Worm (Caenorhabditis elegans) whole organism, late embryonic: Measurements from ENCODE around the gene math-19.
"Not testable (repeated sequence)": the region's sequence is repeated elsewhere in the genome, so short reads cannot be mapped to it uniquely, and the experiment has no call there.

ENCODE experiments used
- C08G9.2 ChIP-seq: sonication (generic microtip); optimal IDR thresholded peaks from 2 replicates; lab custom pipeline; 2016; ENCODE audit warnings: mild to moderate bottlenecking, missing genetic modification characterization, moderate library complexity, missing compliant biosample characterization
- C38D4.7 ChIP-seq: fragments of 200-800 bp; sonication (Bioruptor generic); optimal IDR thresholded peaks from 2 replicates; lab custom pipeline; 2018; ENCODE audit warnings: mild to moderate bottlenecking, missing genetic modification characterization, moderate library complexity, missing compliant biosample characterization
- F13H6.1 ChIP-seq: sonication (generic microtip); optimal IDR thresholded peaks from 2 replicates; lab custom pipeline; 2016; ENCODE audit warnings: missing genetic modification characterization, missing compliant biosample characterization
- K09A11.1 ChIP-seq: sonication (generic microtip); optimal IDR thresholded peaks from 2 replicates; lab custom pipeline; 2017; ENCODE audit warnings: antibody characterized with exemption, mild to moderate bottlenecking, missing genetic modification characterization, missing compliant biosample characterization; ENCODE audit not compliant: insufficient read depth
- T23F11.4 ChIP-seq: fragments of 200-800 bp; sonication (Bioruptor generic); optimal IDR thresholded peaks from 2 replicates; lab custom pipeline; 2018; ENCODE audit warnings: mild to moderate bottlenecking, missing genetic modification characterization, missing compliant biosample characterization
- ahr-1 ChIP-seq: sonication (generic microtip); optimal IDR thresholded peaks from 2 replicates; lab custom pipeline; 2016; ENCODE audit warnings: missing genetic modification characterization, missing compliant biosample characterization
- ceh-19 ChIP-seq: fragments of 200-800 bp; sonication (Bioruptor generic); optimal IDR thresholded peaks from 2 replicates; lab custom pipeline; 2018; ENCODE audit warnings: mild to moderate bottlenecking, missing genetic modification characterization, missing compliant biosample characterization
- ceh-2 ChIP-seq: sonication (generic microtip); optimal IDR thresholded peaks from 2 replicates; lab custom pipeline; 2016; ENCODE audit warnings: missing genotype, missing genetic modification characterization, missing compliant biosample characterization
- ceh-24 ChIP-seq: sonication (generic microtip); optimal IDR thresholded peaks from 2 replicates; lab custom pipeline; 2016; ENCODE audit warnings: mild to moderate bottlenecking, missing genetic modification characterization, missing compliant biosample characterization
- ceh-31 ChIP-seq: sonication (generic microtip); optimal IDR thresholded peaks from 2 replicates; lab custom pipeline; 2016; ENCODE audit warnings: missing genetic modification characterization, missing compliant biosample characterization
- ceh-34 ChIP-seq: sonication (generic microtip); optimal IDR thresholded peaks from 2 replicates; lab custom pipeline; 2016; ENCODE audit warnings: mild to moderate bottlenecking, missing genetic modification characterization, missing compliant biosample characterization
- ceh-45 ChIP-seq: fragments of 200-800 bp; sonication (Bioruptor generic); IDR thresholded peaks from 2 replicates; pipeline ENCODE4 v1.3.6; 2022; ENCODE audit warnings: missing genetic modification reagents, missing genetic modification characterization, missing compliant biosample characterization
- ceh-48 ChIP-seq: sonication (generic microtip); optimal IDR thresholded peaks from 2 replicates; lab custom pipeline; 2016; ENCODE audit warnings: missing genetic modification characterization, inconsistent platforms, missing compliant biosample characterization
- ceh-6 ChIP-seq: fragments of 200-800 bp; sonication (Bioruptor generic); optimal IDR thresholded peaks from 2 replicates; lab custom pipeline; 2018; ENCODE audit warnings: mild to moderate bottlenecking, missing genetic modification characterization, missing compliant biosample characterization
- ets-4 ChIP-seq: sonication (generic microtip); optimal IDR thresholded peaks from 2 replicates; lab custom pipeline; 2016; ENCODE audit warnings: missing genetic modification characterization, missing compliant biosample characterization
- eyg-1 ChIP-seq: sonication (generic microtip); optimal IDR thresholded peaks from 2 replicates; lab custom pipeline; 2016; ENCODE audit warnings: missing genotype, missing genetic modification characterization, missing compliant biosample characterization
- fax-1 ChIP-seq: sonication (generic microtip); optimal IDR thresholded peaks from 2 replicates; lab custom pipeline; 2016; ENCODE audit warnings: missing genotype, missing genetic modification characterization, missing compliant biosample characterization
- gmeb-2 ChIP-seq: sonication (generic microtip); optimal IDR thresholded peaks from 2 replicates; lab custom pipeline; 2016; ENCODE audit warnings: missing genetic modification characterization, inconsistent platforms, missing compliant biosample characterization
- hlh-13 ChIP-seq: fragments of 200-800 bp; sonication (Bioruptor generic); optimal IDR thresholded peaks from 2 replicates; lab custom pipeline; 2018; ENCODE audit warnings: mild to moderate bottlenecking, missing genetic modification characterization, missing compliant biosample characterization
- hlh-15 ChIP-seq: sonication (generic microtip); optimal IDR thresholded peaks from 2 replicates; lab custom pipeline; 2016; ENCODE audit warnings: missing genetic modification characterization, missing compliant biosample characterization
- hlh-30 ChIP-seq: sonication (generic microtip); optimal IDR thresholded peaks from 2 replicates; lab custom pipeline; 2017; ENCODE audit warnings: antibody characterized with exemption, missing genetic modification characterization, missing compliant biosample characterization; ENCODE audit not compliant: insufficient read depth
- hlh-6 ChIP-seq: sonication (generic microtip); optimal IDR thresholded peaks from 2 replicates; lab custom pipeline; 2016; ENCODE audit warnings: missing genotype, missing genetic modification characterization, missing compliant biosample characterization
- lim-6 ChIP-seq: sonication (generic microtip); optimal IDR thresholded peaks from 2 replicates; lab custom pipeline; 2016; ENCODE audit warnings: missing genetic modification characterization, missing compliant biosample characterization
- nfya-1 ChIP-seq: sonication (generic microtip); optimal IDR thresholded peaks from 2 replicates; lab custom pipeline; 2017; ENCODE audit warnings: missing genetic modification characterization, mild to moderate bottlenecking, missing compliant biosample characterization, antibody characterized with exemption, moderate library complexity
- nhr-232 ChIP-seq: sonication (generic microtip); optimal IDR thresholded peaks from 2 replicates; lab custom pipeline; 2016; ENCODE audit warnings: missing genetic modification characterization, missing compliant biosample characterization
- npax-4 ChIP-seq: sonication (generic microtip); optimal IDR thresholded peaks from 2 replicates; lab custom pipeline; 2016; ENCODE audit warnings: missing genetic modification characterization, missing compliant biosample characterization
- odd-2 ChIP-seq: sonication (generic microtip); optimal IDR thresholded peaks from 2 replicates; lab custom pipeline; 2017; ENCODE audit warnings: antibody characterized with exemption, mild to moderate bottlenecking, missing genetic modification characterization, missing compliant biosample characterization
- pax-1 ChIP-seq: fragments of 150-350 bp; optimal IDR thresholded peaks from 2 replicates; lab custom pipeline; 2014; ENCODE audit warnings: missing biosample characterization, missing genetic modification characterization
- pha-2 ChIP-seq: sonication (generic microtip); optimal IDR thresholded peaks from 2 replicates; lab custom pipeline; 2017; ENCODE audit warnings: mild to moderate bottlenecking, missing genetic modification characterization, missing compliant biosample characterization
- pha-4 ChIP-seq: fragments of 150-350 bp; optimal IDR thresholded peaks from 2 replicates; lab custom pipeline; 2018; ENCODE audit warnings: missing biosample characterization, missing genetic modification reagents, missing genetic modification characterization
- pqm-1 ChIP-seq: sonication (generic microtip); optimal IDR thresholded peaks from 2 replicates; lab custom pipeline; 2016; ENCODE audit warnings: missing genetic modification characterization, missing compliant biosample characterization
- rnt-1 ChIP-seq: sonication (generic microtip); optimal IDR thresholded peaks from 2 replicates; lab custom pipeline; 2016; ENCODE audit warnings: missing genetic modification characterization, missing compliant biosample characterization
- sox-2 ChIP-seq: fragments of 200-800 bp; sonication (Bioruptor generic); IDR thresholded peaks from 2 replicates; pipeline ENCODE4 v1.3.6; 2022; ENCODE audit warnings: missing genetic modification reagents, missing genetic modification characterization, missing compliant biosample characterization
- tbx-2 ChIP-seq: sonication (generic microtip); optimal IDR thresholded peaks from 2 replicates; lab custom pipeline; 2016; ENCODE audit warnings: missing genetic modification characterization, missing compliant biosample characterization
- tbx-7 ChIP-seq: sonication (generic microtip); optimal IDR thresholded peaks from 2 replicates; lab custom pipeline; 2016; ENCODE audit warnings: missing genotype, missing genetic modification characterization, missing compliant biosample characterization
- unc-3 ChIP-seq, 2 experiments: fragments of 200-800 bp in 1 of 2; sonication (Bioruptor generic) in 1 of 2; sonication (generic microtip) in 1 of 2; conservative IDR thresholded peaks in 1 of 2; optimal IDR thresholded peaks in 1 of 2; 2 replicates each; pipeline versions ENCODE4 v1.3.6 to Lab custom; 2016 to 2022; ENCODE audit warnings: missing compliant biosample characterization in 2 of 2, missing genetic modification characterization in 2 of 2, missing genetic modification reagents in 1 of 2
- unc-42 ChIP-seq: sonication (generic microtip); optimal IDR thresholded peaks from 2 replicates; lab custom pipeline; 2016; ENCODE audit warnings: missing genotype, missing genetic modification characterization, missing compliant biosample characterization
- unc-86 ChIP-seq: sonication (generic microtip); optimal IDR thresholded peaks from 2 replicates; lab custom pipeline; 2016; ENCODE audit warnings: missing genetic modification characterization, missing compliant biosample characterization
- ztf-16 ChIP-seq: sonication (generic microtip); optimal IDR thresholded peaks from 2 replicates; lab custom pipeline; 2017; ENCODE audit warnings: missing genetic modification characterization, missing compliant biosample characterization

math-19 gene

DNA sequence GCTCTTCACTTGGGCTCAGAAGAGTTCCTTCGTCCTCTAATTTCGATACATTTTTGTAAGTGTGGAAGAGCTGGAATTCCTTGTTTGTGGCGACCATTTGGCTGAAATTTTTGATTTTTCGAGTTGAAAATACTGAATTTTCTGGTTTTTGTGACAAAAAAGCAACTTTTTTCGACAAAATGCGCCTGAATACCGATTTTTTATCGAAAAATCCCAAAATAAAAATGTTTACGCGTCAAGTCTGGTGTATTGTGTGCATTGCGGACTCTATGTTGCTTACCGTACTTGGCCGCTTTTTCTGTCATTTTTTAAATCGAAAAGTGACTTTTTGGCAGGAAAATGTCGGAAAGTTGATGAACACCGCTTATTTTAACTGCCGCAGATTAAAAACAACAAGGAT is 31.7 kb downstream of the math-19 start, which contains the start of gene bath-3:
bath-3 (minus strand) TSS at position 101 of the 400 bp plus-strand sequence.
- TF ChIP-seq hlh-13 = no peak
- TF ChIP-seq C38D4.7 (GFP tag; lab: Kevin White, UChicago) = no peak
- no peak for TF ChIP-seq tbx-7 (tag; lab: Kevin White, UChicago)
- no peak for TF ChIP-seq ceh-48 (tag; lab: Kevin White, UChicago)
- no peak for TF ChIP-seq unc-42 (tag; lab: Kevin White, UChicago)
- no peak for TF ChIP-seq pqm-1 (tag; lab: Kevin White, UChicago)
- no peak for TF ChIP-seq ceh-6 (GFP tag; lab: Kevin White, UChicago)
- no peak for TF ChIP-seq npax-4 (tag; lab: Kevin White, UChicago)
- no peak for TF ChIP-seq hlh-6
- no peak for TF ChIP-seq sox-2 (GFP tag; lab: Robert Waterston, UW)
- TF ChIP-seq ahr-1 (tag; lab: Kevin White, UChicago) = no peak
- TF ChIP-seq rnt-1 = no peak
- TF ChIP-seq T23F11.4 (GFP tag; lab: Kevin White, UChicago) = no peak
- TF ChIP-seq ceh-34 (tag; lab: Kevin White, UChicago) = no peak
- TF ChIP-seq ceh-19 (GFP tag; lab: Kevin White, UChicago) = no peak
- TF ChIP-seq pha-2 (tag; lab: Kevin White, UChicago) = no peak
- TF ChIP-seq K09A11.1 (tag; lab: Kevin White, UChicago) = no peak
- no peak for TF ChIP-seq unc-3 (GFP tag; conservative IDR thresholded peaks at IDR 0.05; lab: Robert Waterston, UW)
- TF ChIP-seq unc-3 (tag; optimal IDR thresholded peaks at IDR 0.05; lab: Kevin White, UChicago) = no peak
- TF ChIP-seq hlh-15 (tag; lab: Kevin White, UChicago) = no peak
- TF ChIP-seq, all 69 proteins: peak for 0

DNA sequence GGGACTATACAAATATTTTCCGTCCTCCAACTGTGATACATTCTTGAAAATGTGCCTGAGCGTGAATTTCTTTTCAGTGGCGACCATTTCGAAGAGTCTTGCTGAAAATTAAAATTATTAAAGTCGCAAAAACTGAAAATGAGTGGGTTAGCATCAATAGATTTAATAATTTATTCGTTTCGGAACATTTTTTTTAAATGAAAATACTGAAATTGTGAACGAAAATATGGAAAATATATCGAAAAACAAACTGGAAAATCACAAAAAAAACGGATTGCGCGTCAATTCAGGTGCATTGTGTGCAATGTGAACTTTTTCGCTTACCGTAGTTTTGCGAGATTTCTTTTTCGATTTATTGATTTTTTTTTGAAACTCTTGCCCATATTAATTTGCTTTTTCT is 33.2 kb downstream of the math-19 start, which contains the start of gene bath-5:
bath-5 (minus strand) TSS at position 101 of the 400 bp plus-strand sequence.
- TF ChIP-seq sox-2 (GFP tag; lab: Robert Waterston, UW) = no peak
- TF ChIP-seq ceh-48 (tag; lab: Kevin White, UChicago) = no peak
- TF ChIP-seq odd-2 (tag; lab: Kevin White, UChicago) = no peak
- TF ChIP-seq hlh-13 = no peak
- TF ChIP-seq tbx-2 (tag; lab: Kevin White, UChicago) = no peak
- TF ChIP-seq K09A11.1 (tag; lab: Kevin White, UChicago) = no peak
- TF ChIP-seq pha-4 = no peak
- TF ChIP-seq fax-1 (tag; lab: Kevin White, UChicago) = no peak
- TF ChIP-seq hlh-30 = no peak
- TF ChIP-seq ets-4 (tag; lab: Kevin White, UChicago) = no peak
- TF ChIP-seq ztf-16 (tag; lab: Kevin White, UChicago) = no peak
- TF ChIP-seq F13H6.1 (tag; lab: Kevin White, UChicago) = no peak
- TF ChIP-seq nfya-1 (tag; lab: Kevin White, UChicago) = no peak
- TF ChIP-seq npax-4 (tag; lab: Kevin White, UChicago) = no peak
- no peak for TF ChIP-seq unc-86 (tag; lab: Kevin White, UChicago)
- TF ChIP-seq gmeb-2 (tag; lab: Kevin White, UChicago) = no peak
- TF ChIP-seq eyg-1 (tag; lab: Kevin White, UChicago) = no peak
- no peak for TF ChIP-seq lim-6 (tag; lab: Kevin White, UChicago)
- no peak for TF ChIP-seq pax-1
- TF ChIP-seq, all 69 proteins: peak for 0

DNA sequence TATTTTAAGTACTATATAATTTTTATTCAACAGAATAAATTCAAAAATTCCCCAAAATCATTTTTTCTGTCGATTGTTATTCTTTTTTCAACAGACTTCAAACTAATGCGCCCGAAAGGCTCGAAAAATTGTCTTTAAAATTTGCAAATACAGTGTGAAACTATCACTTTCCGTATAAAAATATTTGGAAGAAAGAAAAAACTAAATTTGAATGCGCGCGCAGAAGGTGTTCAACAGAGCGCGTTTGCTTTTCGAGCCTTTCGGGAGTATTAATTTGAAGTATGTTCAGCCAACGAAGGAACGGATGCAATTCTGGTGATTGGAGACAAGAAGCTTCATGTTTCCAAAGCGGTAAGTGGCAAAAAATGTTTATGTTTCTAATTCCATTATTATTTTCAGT is 33.6 kb downstream of the math-19 start, which contains the start of gene btb-4:
btb-4 (plus strand) TSS at position 35 of the 400 bp plus-strand sequence.
- TF ChIP-seq tbx-7 (tag; lab: Kevin White, UChicago); nhr-232 (tag; lab: Kevin White, UChicago); ceh-19 (GFP tag; lab: Kevin White, UChicago): not testable (repeated sequence)
- TF ChIP-seq, all 69 proteins: peak for 0; not testable (repeated sequence) for 69

DNA sequence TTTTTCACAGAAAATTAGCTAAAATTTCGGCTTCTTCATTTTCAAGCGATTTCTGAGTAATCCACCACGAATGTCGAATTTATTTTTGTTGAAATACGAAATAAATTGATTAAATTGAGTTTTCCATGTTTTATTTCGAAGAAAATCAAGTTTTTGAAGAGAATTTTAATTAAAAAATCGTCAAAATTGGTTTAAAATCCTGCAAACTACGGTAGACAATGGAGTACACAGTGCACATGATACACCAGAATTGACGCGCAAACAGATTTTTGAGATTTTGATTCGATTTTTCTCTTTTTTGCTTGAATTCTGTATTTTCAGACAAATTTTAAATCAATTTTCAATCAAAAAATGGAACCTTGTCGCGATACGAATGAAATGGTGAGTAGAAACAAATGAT is 34.6 kb downstream of the math-19 start, which contains the start of gene F59H6.14:
F59H6.14 (plus strand) TSS at position 301 of the 400 bp plus-strand sequence.
- TF ChIP-seq lim-6 (tag; lab: Kevin White, UChicago) (no peak), ceh-2 (tag; lab: Kevin White, UChicago) (no peak), C08G9.2 (tag; lab: Kevin White, UChicago) (no peak), ceh-45 (GFP tag; lab: Robert Waterston, UW) (no peak), T23F11.4 (GFP tag; lab: Kevin White, UChicago) (no peak), ceh-31 (no peak), ceh-24 (tag; lab: Kevin White, UChicago) (no peak), pax-1 (no peak)
